Fruit fly (Drosophila melanogaster) whole organism, embryonic: ENCODE results near the gene CG11970.

Experiments used
- CG10209 ChIP-seq: fragments of 200-800 bp; sonication (Bioruptor generic); optimal IDR thresholded peaks from 3 replicates; lab custom pipeline; 2017; ENCODE audit warnings: missing biosample characterization, mild to moderate bottlenecking, missing genetic modification characterization, missing genetic modification reagents
- CG17186 ChIP-seq: fragments of 200-800 bp; sonication (Bioruptor generic); optimal IDR thresholded peaks from 3 replicates; lab custom pipeline; 2017; ENCODE audit warnings: missing biosample characterization, missing genetic modification reagents, missing genetic modification characterization
- CG2875 ChIP-seq: fragments of 200-800 bp; sonication (Bioruptor generic); optimal IDR thresholded peaks from 2 replicates; lab custom pipeline; 2017; ENCODE audit warnings: missing biosample characterization, mild to moderate bottlenecking, missing genetic modification characterization, missing genetic modification reagents
- CG5953 ChIP-seq: fragments of 200-800 bp; sonication (Bioruptor generic); IDR thresholded peaks from 2 replicates; pipeline ENCODE4 v1.3.6; 2022; ENCODE audit warnings: missing biosample characterization, missing genetic modification characterization
- CG6791 ChIP-seq: fragments of 200-800 bp; sonication (Bioruptor generic); IDR thresholded peaks from 3 replicates; pipeline ENCODE4 v1.3.6; 2022; ENCODE audit warnings: missing biosample characterization, missing genetic modification characterization; ENCODE audit not compliant: partially characterized antibody
- Dek ChIP-seq: fragments of 200-800 bp; sonication (Bioruptor generic); optimal IDR thresholded peaks from 3 replicates; lab custom pipeline; 2019; ENCODE audit warnings: missing biosample characterization, mild to moderate bottlenecking, missing genetic modification characterization, moderate library complexity
- Ets97D ChIP-seq: fragments of 200-800 bp; sonication (Bioruptor generic); optimal IDR thresholded peaks from 3 replicates; lab custom pipeline; 2016; ENCODE audit warnings: missing biosample characterization, missing genetic modification characterization
- Fer2 ChIP-seq: fragments of 200-800 bp; sonication (Bioruptor generic); optimal IDR thresholded peaks from 2 replicates; lab custom pipeline; 2018; ENCODE audit warnings: missing biosample characterization, mild to moderate bottlenecking, missing genetic modification characterization, moderate library complexity
- MBD-R2 ChIP-seq: fragments of 200-800 bp; sonication (Bioruptor generic); IDR thresholded peaks from 2 replicates; pipeline ENCODE4 v1.3.6; 2022; ENCODE audit warnings: missing biosample characterization, missing genetic modification characterization
- bsh ChIP-seq, 2 experiments: fragments of 200-800 bp; sonication (Bioruptor generic); optimal IDR thresholded peaks; 2 replicates each; lab custom pipeline; 2017 to 2018; ENCODE audit warnings: mild to moderate bottlenecking in 2 of 2, missing biosample characterization in 2 of 2, missing genetic modification characterization in 2 of 2, moderate library complexity in 1 of 2
- hbn ChIP-seq: fragments of 200-800 bp; sonication (Bioruptor generic); IDR thresholded peaks from 2 replicates; pipeline ENCODE4 v1.3.6; 2022; ENCODE audit warnings: missing biosample characterization, missing genetic modification characterization; ENCODE audit not compliant: partially characterized antibody
- rib ChIP-seq: fragments of 200-800 bp; sonication (Bioruptor generic); IDR thresholded peaks from 2 replicates; pipeline ENCODE4 v1.3.6; 2022; ENCODE audit warnings: missing biosample characterization, missing genetic modification characterization
- tio ChIP-seq: fragments of 200-800 bp; sonication (Bioruptor generic); optimal IDR thresholded peaks from 2 replicates; lab custom pipeline; 2017; ENCODE audit warnings: missing biosample characterization, missing genetic modification characterization, inconsistent platforms
- usp ChIP-seq: fragments of >200 bp; optimal IDR thresholded peaks from 2 replicates; lab custom pipeline; 2017; ENCODE audit warnings: missing biosample characterization, missing genetic modification characterization

DNA sequence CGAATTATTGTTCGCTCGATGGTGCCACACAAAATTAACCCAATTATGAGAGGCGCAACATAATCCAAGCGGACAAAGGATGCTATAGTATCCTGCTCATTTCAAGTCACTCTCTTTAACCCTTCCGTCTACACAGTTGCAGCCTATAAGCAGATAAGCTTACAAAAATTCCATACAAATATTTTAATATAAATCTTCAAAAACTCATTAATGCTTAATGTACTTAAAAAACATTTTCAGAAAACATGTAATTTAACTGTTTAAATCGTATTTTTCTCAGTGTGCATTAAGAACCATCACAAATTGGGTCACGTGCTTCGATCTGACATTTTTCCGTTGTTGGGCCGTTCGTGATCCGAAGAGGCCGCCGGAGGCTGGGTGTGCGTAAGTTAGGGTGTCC lies 15.7 kb upstream of the CG11970 start:
- TF ChIP-seq CG10209, result no peak
- TF ChIP-seq Ets97D (GFP tag; lab: Kevin White, UChicago), result no peak
- no peak for TF ChIP-seq CG17186 (GFP tag; lab: Kevin White, UChicago)
- TF ChIP-seq bsh (GFP tag; optimal IDR thresholded peaks at IDR 0.05; lab: Kevin White, UChicago), result no peak
- no peak for TF ChIP-seq Dek (tag; lab: Kevin White, UChicago)
- no peak for TF ChIP-seq rib
- TF ChIP-seq CG2875 (GFP tag; lab: Kevin White, UChicago), result no peak
- TF ChIP-seq CG6791 (GFP tag; lab: Robert Waterston, UW), result no peak
- TF ChIP-seq Fer2 (tag; lab: Kevin White, UChicago), result no peak
- no peak for TF ChIP-seq tio (GFP tag; lab: Kevin White, UChicago)
- no peak for TF ChIP-seq CG5953
- no peak for TF ChIP-seq MBD-R2
- no peak for TF ChIP-seq usp (GFP tag; lab: Kevin White, UChicago)
- TF ChIP-seq hbn (GFP tag; lab: Robert Waterston, UW), result no peak
